Fruit fly (Drosophila melanogaster): ENCODE measurements around the gene mRpS10.

- no peak for TF ChIP-seq CTCF (optimal IDR thresholded peaks at IDR 0.05)
- TF ChIP-seq CG8478 (optimal IDR thresholded peaks at IDR 0.05) = no peak
Observed at dm6 chr3R:15263946-15264345, 34.5 kb downstream of the mRpS10 start.
